Worm (Caenorhabditis elegans): ENCODE measurements around the gene eif-3.G.
A peak's percentile ranks its signal among the peaks of the same experiment; 100 is the strongest.

The eif-3.G gene

DNA sequence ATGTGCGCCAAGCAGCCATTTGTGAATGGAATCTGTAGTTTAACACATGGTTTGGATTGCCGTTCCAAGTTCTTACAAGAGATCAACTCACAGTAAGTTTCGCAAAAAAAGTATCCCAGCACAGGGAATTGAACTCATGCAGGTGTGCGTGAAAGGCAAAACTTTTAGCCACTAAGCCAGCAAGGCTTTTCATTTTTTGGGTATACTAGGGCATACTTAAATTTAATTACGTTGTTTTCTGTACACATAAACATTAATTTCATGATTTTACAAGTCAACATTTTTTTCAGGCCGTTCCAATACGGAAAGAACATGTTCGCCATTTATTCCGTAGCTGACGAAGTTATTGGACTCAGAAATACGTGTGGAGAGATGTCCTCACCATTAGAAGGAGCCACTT, 1.0 kb upstream of the eif-3.G start (continued):
- 0 out of 2 replicates have a peak, but pooled peaks have one; percentile 41 for TF ChIP-seq ceh-100 (GFP tag; IDR thresholded peaks at IDR 0.05)
- 0 out of 2 replicates have a peak, but pooled peaks have one; percentile 42 for TF ChIP-seq C06A6.2 (GFP tag; conservative IDR thresholded peaks at IDR 0.05)
- peak; percentile 53; the same call in 1 of the 2 replicates for TF ChIP-seq mcd-1 (GFP tag; IDR thresholded peaks at IDR 0.05)
- peak; percentile 63 for TF ChIP-seq pbrm-1 (GFP tag; IDR thresholded peaks at IDR 0.05)
- peak; percentile 86; the same call in 1 of the 2 replicates for TF ChIP-seq ztf-25 (GFP tag; IDR thresholded peaks at IDR 0.05)
- TF ChIP-seq Y56A3A.18 (GFP tag; IDR thresholded peaks at IDR 0.05): peak; percentile 59; the same call in 1 of the 2 replicates
- peak; percentile 83 for TF ChIP-seq F57A8.1 (GFP tag; optimal IDR thresholded peaks at IDR 0.05)
- 0 out of 2 replicates have a peak, but pooled peaks have one; percentile 29 for TF ChIP-seq sea-2 (GFP tag; IDR thresholded peaks at IDR 0.05)
- peak; percentile 92 for TF ChIP-seq snpc-3.4 (tag; optimal IDR thresholded peaks at IDR 0.05)
- TF ChIP-seq D2030.7 (GFP tag; IDR thresholded peaks at IDR 0.05): no peak
- 0 out of 2 replicates have a peak, but pooled peaks have one; percentile 61 for TF ChIP-seq egl-18 (GFP tag; IDR thresholded peaks at IDR 0.05)
- no peak for TF ChIP-seq akir-1 (GFP tag; optimal IDR thresholded peaks at IDR 0.05)
- no peak; the same call in 1 of the 2 replicates for TF ChIP-seq madf-8 (GFP tag; conservative IDR thresholded peaks at IDR 0.05)
- TF ChIP-seq lag-1 (GFP tag; IDR thresholded peaks at IDR 0.05): no peak
- 0 out of 2 replicates have a peak, but pooled peaks have one; percentile 25 for TF ChIP-seq ztf-28 (GFP tag; IDR thresholded peaks at IDR 0.05)
- peak; percentile 23; the same call in 1 of the 2 replicates for TF ChIP-seq F39B2.1 (GFP tag; IDR thresholded peaks at IDR 0.05)
- no peak for TF ChIP-seq sptf-2 (GFP tag; optimal IDR thresholded peaks at IDR 0.05)
- peak; percentile 73 for TF ChIP-seq hmg-1.2 (GFP tag; IDR thresholded peaks at IDR 0.05)
- TF ChIP-seq unc-62 (GFP tag; optimal IDR thresholded peaks at IDR 0.05): no peak
- TF ChIP-seq egl-44 (GFP tag; IDR thresholded peaks at IDR 0.05): peak; percentile 84
- TF ChIP-seq mes-4 (tag; optimal IDR thresholded peaks at IDR 0.05): peak; percentile 88
- TF ChIP-seq madf-10 (tag; optimal IDR thresholded peaks at IDR 0.05): peak; percentile 27
- peak; percentile 26 for TF ChIP-seq unc-130 (GFP tag; optimal IDR thresholded peaks at IDR 0.05)
- 0 out of 2 replicates have a peak, but pooled peaks have one; percentile 65 for TF ChIP-seq hmg-20 (GFP tag; IDR thresholded peaks at IDR 0.05)
- peak; percentile 94 for TF ChIP-seq tbp1 (GFP tag; optimal IDR thresholded peaks at IDR 0.05)
- TF ChIP-seq F57C9.4 (tag; optimal IDR thresholded peaks at IDR 0.05): peak; percentile 75
- TF ChIP-seq K11D2.4 (GFP tag; IDR thresholded peaks at IDR 0.05): 0 out of 2 replicates have a peak, but pooled peaks have one; percentile 37
- no peak for TF ChIP-seq nfya-2 (GFP tag; IDR thresholded peaks at IDR 0.05)
- peak; percentile 87 for TF ChIP-seq dpff-1 (tag; optimal IDR thresholded peaks at IDR 0.05)
- TF ChIP-seq C17E4.6 (GFP tag; IDR thresholded peaks at IDR 0.05): peak; percentile 50; the same call in 1 of the 2 replicates
- TF ChIP-seq lir-1 (GFP tag; conservative IDR thresholded peaks at IDR 0.05): no peak
- peak; percentile 87 for TF ChIP-seq ceh-79 (tag; optimal IDR thresholded peaks at IDR 0.05)
- TF ChIP-seq zfh-2 (GFP tag; conservative IDR thresholded peaks at IDR 0.05): no peak
- no peak for TF ChIP-seq F23B12.7 (tag; optimal IDR thresholded peaks at IDR 0.05; ENCODE audit: insufficient read depth)
- no peak for TF ChIP-seq Y53F4B.3 (GFP tag; IDR thresholded peaks at IDR 0.05)
- TF ChIP-seq lin-35 (GFP tag; optimal IDR thresholded peaks at IDR 0.05): peak in 1 of 3 experiments; percentile 56
- TF ChIP-seq efl-1 (GFP tag; optimal IDR thresholded peaks at IDR 0.05): no peak
- peak; percentile 81 for TF ChIP-seq hsf-1 (GFP tag; IDR thresholded peaks at IDR 0.05)
- TF ChIP-seq tbx-9 (tag; optimal IDR thresholded peaks at IDR 0.05; ENCODE audit: borderline replicate concordance): peak; percentile 95
- no peak for TF ChIP-seq ccch-3 (GFP tag; optimal IDR thresholded peaks at IDR 0.05)
- no peak for TF ChIP-seq him-1 (tag; optimal IDR thresholded peaks at IDR 0.05)
- peak; percentile 93 for TF ChIP-seq F52B5.7 (tag; optimal IDR thresholded peaks at IDR 0.05)
- peak; percentile 61 for TF ChIP-seq atf-7 (tag; optimal IDR thresholded peaks at IDR 0.05)
- TF ChIP-seq madf-6 (GFP tag; IDR thresholded peaks at IDR 0.05): peak; percentile 73

Data from whole organism, young adult.